Worm (Caenorhabditis elegans) whole organism, midembryonic: ENCODE measurements around the gene nstp-8.

Source experiments
- cog-1 ChIP-seq: sonication (generic microtip); optimal IDR thresholded peaks from 2 replicates; lab custom pipeline; 2016; ENCODE audit warnings: missing genetic modification characterization, missing compliant biosample characterization
- flt-1 ChIP-seq: fragments of 200-800 bp; sonication (Bioruptor generic); IDR thresholded peaks from 2 replicates; pipeline ENCODE4 v1.3.6; 2022; ENCODE audit warnings: missing genetic modification characterization, missing compliant biosample characterization
- klf-2 ChIP-seq: fragments of 200-800 bp; sonication (Bioruptor generic); conservative IDR thresholded peaks from 2 replicates; pipeline ENCODE4 v1.3.6; 2022; ENCODE audit warnings: missing genetic modification reagents, missing genetic modification characterization, missing compliant biosample characterization
- med-1 ChIP-seq: sonication (generic microtip); optimal IDR thresholded peaks from 2 replicates; lab custom pipeline; 2017; ENCODE audit warnings: missing genetic modification characterization, mild to moderate bottlenecking, missing compliant biosample characterization, antibody characterized with exemption, missing genetic modification reagents; ENCODE audit not compliant: insufficient read depth
- ref-1 ChIP-seq: fragments of 200-800 bp; sonication (Bioruptor generic); conservative IDR thresholded peaks from 2 replicates; pipeline ENCODE4 v1.3.6; 2022; ENCODE audit warnings: missing genetic modification reagents, missing genetic modification characterization, missing compliant biosample characterization
- ztf-23 ChIP-seq: fragments of 200-800 bp; sonication (Bioruptor generic); IDR thresholded peaks from 2 replicates; pipeline ENCODE4 v1.3.6; 2022; ENCODE audit warnings: missing genetic modification reagents, missing genetic modification characterization, missing compliant biosample characterization
- ztf-29 ChIP-seq: fragments of 200-800 bp; sonication (Bioruptor generic); IDR thresholded peaks from 2 replicates; pipeline ENCODE4 v1.3.6; 2022; ENCODE audit warnings: missing genetic modification reagents, missing genetic modification characterization, missing compliant biosample characterization

ce11 chrV:2216927-2217326 lies 1.5 kb downstream of the nstp-8 start:
- no peak for TF ChIP-seq cog-1 (tag; lab: Kevin White, UChicago)
- no peak for TF ChIP-seq ztf-23 (GFP tag; lab: Robert Waterston, UW)
- no peak for TF ChIP-seq med-1 (GFP tag; lab: Kevin White, UChicago)
- no peak for TF ChIP-seq ztf-29 (GFP tag; lab: Robert Waterston, UW)
- no peak for TF ChIP-seq flt-1
- no peak for TF ChIP-seq ref-1
- TF ChIP-seq klf-2: no peak
